Worm (Caenorhabditis elegans): ENCODE data around the gene ZC518.8.

Gene ZC518.8

DNA sequence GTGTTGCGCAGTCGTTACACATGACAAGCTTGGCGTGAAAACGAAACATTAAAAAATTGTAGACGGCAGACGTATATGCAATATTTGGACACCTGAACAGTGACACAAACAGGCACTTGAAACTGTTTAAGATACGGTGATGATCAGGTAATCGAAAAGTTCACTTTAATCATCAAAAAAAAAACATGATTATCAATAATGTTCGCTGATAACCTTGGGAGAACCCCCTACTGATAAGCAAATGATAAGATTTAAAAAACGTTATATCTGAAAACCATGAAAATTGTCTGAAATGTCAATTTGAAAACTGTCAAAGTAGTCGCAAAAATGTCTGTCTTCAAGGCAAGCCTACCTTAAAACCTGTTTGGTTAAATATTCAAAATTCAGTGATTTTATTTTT is 38.3 kb upstream of the ZC518.8 start (continued):
- TF ChIP-seq php-3 (GFP tag; IDR thresholded peaks at IDR 0.05) (peak; percentile 65), T20F7.1 (GFP tag; optimal IDR thresholded peaks at IDR 0.05) (peak; percentile 47)

DNA sequence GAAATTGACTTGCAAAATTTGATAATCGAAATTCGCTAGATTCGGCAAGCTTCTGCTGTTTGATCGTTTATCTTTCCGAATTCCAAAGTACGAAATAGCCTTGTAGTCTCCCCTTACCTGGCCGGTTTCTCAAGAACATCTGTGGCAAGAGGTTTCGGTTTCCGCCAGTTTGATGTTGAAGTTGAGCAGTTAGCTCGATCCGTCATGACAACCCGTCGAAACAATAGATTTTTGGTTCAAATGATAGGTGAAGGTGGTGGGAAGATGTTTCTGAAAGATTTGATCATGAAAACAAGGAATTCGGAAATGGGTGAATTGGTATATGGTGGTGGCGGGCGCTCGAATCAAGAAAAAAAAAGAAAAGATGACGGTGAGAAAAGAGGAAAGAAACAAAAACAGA is 36.7 kb upstream of the ZC518.8 start, which contains the start of gene acs-20:
TSS of gene acs-20 (minus strand) at position 270 of the 400 bp plus-strand sequence.
- peak; percentile 1 for TF ChIP-seq ama-1 (optimal IDR thresholded peaks at IDR 0.05)
- TF ChIP-seq unc-39 (tag; optimal IDR thresholded peaks at IDR 0.05), result no peak
- no peak for TF ChIP-seq egl-43 (GFP tag; IDR thresholded peaks at IDR 0.05)
- peak in 1 of 2 experiments; percentile 76 for TF ChIP-seq unc-62 (GFP tag; optimal IDR thresholded peaks at IDR 0.05 in 1 of 2)
- no peak for TF ChIP-seq unc-62 (tag; optimal IDR thresholded peaks at IDR 0.05)
- no peak for TF ChIP-seq tag-97 (GFP tag; IDR thresholded peaks at IDR 0.05)
- no peak for TF ChIP-seq mxl-2 (GFP tag; conservative IDR thresholded peaks at IDR 0.05)
- TF ChIP-seq lin-13 (GFP tag; optimal IDR thresholded peaks at IDR 0.05), result no peak
- TF ChIP-seq lin-1 (GFP tag; IDR thresholded peaks at IDR 0.05), result no peak
- no peak for TF ChIP-seq T20F7.1 (GFP tag; optimal IDR thresholded peaks at IDR 0.05)
- no peak for TF ChIP-seq Y5F2A.4 (GFP tag; optimal IDR thresholded peaks at IDR 0.05)
- no peak for TF ChIP-seq dmd-9 (GFP tag; IDR thresholded peaks at IDR 0.05)
- TF ChIP-seq nhr-237 (tag; optimal IDR thresholded peaks at IDR 0.05), result no peak
- TF ChIP-seq daf-16 (GFP tag; optimal IDR thresholded peaks at IDR 0.05), result no peak
- TF ChIP-seq daf-16 (tag; optimal IDR thresholded peaks at IDR 0.05), result no peak

ce11 chrIV:12396645-12397258 is 35.0 kb upstream of the ZC518.8 start:
- TF ChIP-seq nhr-41 (GFP tag; IDR thresholded peaks at IDR 0.05), result no peak
- peak; percentile 13 for TF ChIP-seq dpl-1 (GFP tag; optimal IDR thresholded peaks at IDR 0.05)
- peak; percentile 46 for TF ChIP-seq nhr-48 (tag; optimal IDR thresholded peaks at IDR 0.05)
- TF ChIP-seq aha-1 (tag), result peak; percentile 81
- TF ChIP-seq mxl-3 (GFP tag; optimal IDR thresholded peaks at IDR 0.05), result peak; percentile 44
- TF ChIP-seq nhr-28 (tag; optimal IDR thresholded peaks at IDR 0.05), result peak; percentile 48
- no peak for TF ChIP-seq egl-27 (tag; optimal IDR thresholded peaks at IDR 0.05)
- TF ChIP-seq lsy-2 (tag; optimal IDR thresholded peaks at IDR 0.05), result peak in 1 of 2 experiments; percentile 51
- TF ChIP-seq unc-62 (GFP tag; optimal IDR thresholded peaks at IDR 0.05 in 1 of 2), result peak in 1 of 2 experiments; percentile 57
- TF ChIP-seq unc-62 (tag; optimal IDR thresholded peaks at IDR 0.05), result no peak
- no peak for TF ChIP-seq nhr-237 (tag; optimal IDR thresholded peaks at IDR 0.05)
- peak; percentile 8 for TF ChIP-seq nhr-25 (tag; optimal IDR thresholded peaks at IDR 0.05; ENCODE audit: borderline replicate concordance, insufficient read depth)
- TF ChIP-seq hlh-11 (tag; optimal IDR thresholded peaks at IDR 0.05), result peak; percentile 52
- TF ChIP-seq hlh-30 (tag; optimal IDR thresholded peaks at IDR 0.05; ENCODE audit: insufficient read depth), result peak; percentile 59

DNA sequence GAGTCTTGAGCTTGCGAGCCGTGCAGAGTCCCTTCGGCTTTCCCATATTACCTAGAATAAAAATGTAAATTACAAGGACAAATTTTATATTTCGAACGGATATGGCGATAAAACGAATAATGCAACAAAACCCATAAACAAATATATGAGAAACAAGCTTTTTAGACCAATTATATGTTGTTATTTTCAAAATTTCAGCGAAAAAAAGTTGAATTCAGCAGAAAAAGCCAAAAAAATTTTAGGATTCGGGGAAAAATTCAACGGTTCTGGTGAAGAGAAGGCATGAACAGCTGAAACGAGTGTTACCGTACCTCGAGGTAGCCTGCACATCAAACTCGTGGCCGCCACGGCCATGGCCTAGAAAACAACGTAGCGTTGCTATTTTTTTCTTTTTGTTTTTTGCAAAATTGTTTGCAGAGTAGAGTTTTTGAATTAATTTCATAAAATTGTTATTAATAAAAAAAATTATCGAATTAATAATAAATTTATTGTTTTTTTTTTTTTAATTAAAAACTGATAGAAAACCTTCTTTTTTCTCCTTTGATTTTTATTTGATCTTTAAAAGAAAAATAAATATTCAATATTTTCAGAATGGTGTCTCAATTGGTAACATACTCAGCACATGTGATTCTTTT is 29.4 kb upstream of the ZC518.8 start, which contains the start of the genes rps-23 and dpm-3:
TSS of gene rps-23 (minus strand) at position 51 of the 635 bp plus-strand sequence.
TSS of gene dpm-3 (plus strand) at position 585 of the 635 bp plus-strand sequence.
- TF ChIP-seq Y105C5A.15 (GFP tag; IDR thresholded peaks at IDR 0.05) (peak; percentile 39; the same call in 1 of the 2 replicates), spr-1 (tag; optimal IDR thresholded peaks at IDR 0.05) (peak; percentile 61), madf-5 (GFP tag; IDR thresholded peaks at IDR 0.05) (peak; percentile 71 to 95; a peak in 2 of 4 replicates), lin-13 (GFP tag; optimal IDR thresholded peaks at IDR 0.05) (peak; percentile 96), lin-1 (GFP tag; IDR thresholded peaks at IDR 0.05) (peak; percentile 85), nhr-42 (GFP tag; IDR thresholded peaks at IDR 0.05) (peak; percentile 82), mep-1 (tag; optimal IDR thresholded peaks at IDR 0.05) (peak; percentile 97), dmd-8 (GFP tag; IDR thresholded peaks at IDR 0.05) (0 out of 2 replicates have a peak, but pooled peaks have one; percentile 69), lsy-2 (tag; optimal IDR thresholded peaks at IDR 0.05) (peak; percentile 98 to 100), mes-2 (tag; optimal IDR thresholded peaks at IDR 0.05; ENCODE audit: poor library complexity, severe bottlenecking) (peak; percentile 99), nhr-28 (tag; optimal IDR thresholded peaks at IDR 0.05) (peak; percentile 85), nhr-25 (tag; optimal IDR thresholded peaks at IDR 0.05; ENCODE audit: borderline replicate concordance, insufficient read depth) (peak; percentile 89), dpl-1 (GFP tag; optimal IDR thresholded peaks at IDR 0.05) (peak; percentile 89), zip-11 (GFP tag; IDR thresholded peaks at IDR 0.05) (no peak), hlh-11 (tag; optimal IDR thresholded peaks at IDR 0.05) (peak; percentile 97), aly-2 (tag; optimal IDR thresholded peaks at IDR 0.05) (no peak), T20F7.1 (GFP tag; optimal IDR thresholded peaks at IDR 0.05) (peak; percentile 90), pha-4 (GFP tag; IDR thresholded peaks at IDR 0.05) (peak; percentile 84), pha-4 (tag; optimal IDR thresholded peaks at IDR 0.05) (peak; percentile 93), skn-1 (tag; optimal IDR thresholded peaks at IDR 0.05) (no peak), ceh-32 (tag; optimal IDR thresholded peaks at IDR 0.05; ENCODE audit: poor library complexity) (peak; percentile 26), egl-43 (GFP tag; IDR thresholded peaks at IDR 0.05) (peak; percentile 62; the same call in 1 of the 2 replicates), nhr-77 (tag; optimal IDR thresholded peaks at IDR 0.05) (peak; percentile 96), F49E8.2 (tag; optimal IDR thresholded peaks at IDR 0.05; ENCODE audit: borderline replicate concordance) (peak; percentile 83), unc-62 (GFP tag; optimal IDR thresholded peaks at IDR 0.05 in 1 of 2) (peak in 1 of 2 experiments; percentile 87), unc-62 (tag; optimal IDR thresholded peaks at IDR 0.05) (no peak)
